Worm (Caenorhabditis elegans) whole organism, L3 larva: Measurements from ENCODE around the gene rme-2.

Experiments used
- ZK546.5 ChIP-seq: sonication (generic microtip); optimal IDR thresholded peaks from 2 replicates; lab custom pipeline; 2017; ENCODE audit warnings: missing biosample characterization, missing genetic modification characterization
- elt-3 ChIP-seq, 3 experiments: fragments of 150-350 bp in 1 of 3; sonication (generic microtip) in 2 of 3; optimal IDR thresholded peaks; 2 replicates in 2 of 3; 4 replicates in 1 of 3; lab custom pipeline; 2014 to 2017; ENCODE audit warnings: missing biosample characterization in 3 of 3, missing genetic modification characterization in 3 of 3
- jun-1 ChIP-seq: fragments of 150-350 bp; optimal IDR thresholded peaks from 2 replicates; lab custom pipeline; 2014; ENCODE audit warnings: missing biosample characterization, missing genetic modification reagents, missing genetic modification characterization
- lin-15B ChIP-seq: fragments of 150-350 bp; optimal IDR thresholded peaks from 2 replicates; lab custom pipeline; 2014; ENCODE audit warnings: missing biosample characterization, missing genetic modification characterization
- nhr-28 ChIP-seq: fragments of 150-350 bp; optimal IDR thresholded peaks from 2 replicates; lab custom pipeline; 2014; ENCODE audit warnings: missing biosample characterization, missing genetic modification characterization
- nhr-77 ChIP-seq: fragments of 150-350 bp; optimal IDR thresholded peaks from 2 replicates; lab custom pipeline; 2014; ENCODE audit warnings: missing biosample characterization, missing genetic modification characterization
- sea-2 ChIP-seq: fragments of 150-350 bp; sonication (generic microtip); optimal IDR thresholded peaks from 4 replicates; lab custom pipeline; 2014; ENCODE audit warnings: missing biosample characterization, missing genetic modification reagents, missing genetic modification characterization
- snpc-4 ChIP-seq: fragments of 150-350 bp; optimal IDR thresholded peaks from 2 replicates; lab custom pipeline; 2014; ENCODE audit warnings: missing biosample characterization, missing genetic modification characterization
- unc-39 ChIP-seq: sonication (generic microtip); optimal IDR thresholded peaks from 4 replicates; lab custom pipeline; 2017; ENCODE audit warnings: missing biosample characterization, missing genetic modification characterization
- zag-1 ChIP-seq: fragments of 150-350 bp; optimal IDR thresholded peaks from 2 replicates; lab custom pipeline; 2014; ENCODE audit warnings: missing biosample characterization, missing genetic modification characterization
- ztf-11 ChIP-seq: fragments of 150-350 bp; optimal IDR thresholded peaks from 2 replicates; lab custom pipeline; 2014; ENCODE audit warnings: missing biosample characterization, missing genetic modification characterization
- ztf-4 ChIP-seq: fragments of 150-350 bp; optimal IDR thresholded peaks from 2 replicates; lab custom pipeline; 2014; ENCODE audit warnings: missing biosample characterization, missing genetic modification characterization

ce11 chrIV:5493692-5494091 is 23.9 kb downstream of the rme-2 start, which contains the start of gene B0273.1:
- TF ChIP-seq lin-15B (tag; lab: Kevin White, UChicago) (no peak), nhr-28 (tag; lab: Kevin White, UChicago) (no peak), nhr-77 (tag; lab: Kevin White, UChicago) (no peak), zag-1 (tag; lab: Kevin White, UChicago) (no peak), jun-1 (tag; lab: Kevin White, UChicago) (no peak), ZK546.5 (tag; lab: Kevin White, UChicago) (no peak), elt-3 (tag; optimal IDR thresholded peaks at IDR 0.05; lab: Kevin White, UChicago) (no peak), ztf-4 (no peak), ztf-11 (tag; lab: Kevin White, UChicago) (no peak), sea-2 (GFP tag; lab: Kevin White, UChicago) (no peak), unc-39 (no peak), snpc-4 (tag; lab: Kevin White, UChicago) (no peak)
